Fruit fly (Drosophila melanogaster) whole organism, embryonic: Measurements from ENCODE around the gene spz5.

ENCODE experiments used
- Ada2b ChIP-seq: fragments of 200-800 bp; sonication (Bioruptor generic); IDR thresholded peaks from 2 replicates; pipeline ENCODE4 v1.3.6; 2022; ENCODE audit warnings: missing biosample characterization, missing genetic modification characterization
- B-H2 ChIP-seq: fragments of 200-800 bp; sonication (Bioruptor generic); optimal IDR thresholded peaks from 2 replicates; lab custom pipeline; 2018; ENCODE audit warnings: missing biosample characterization, mild to moderate bottlenecking, missing genetic modification characterization
- BEAF-32 ChIP-seq: fragments of 200-800 bp; sonication (Bioruptor generic); optimal IDR thresholded peaks from 3 replicates; lab custom pipeline; 2017; ENCODE audit warnings: missing biosample characterization, missing genetic modification characterization, mild to moderate bottlenecking, moderate library complexity, missing genetic modification reagents
- Bdp1 ChIP-seq: fragments of 200-800 bp; sonication (Bioruptor generic); optimal IDR thresholded peaks from 3 replicates; lab custom pipeline; 2016; ENCODE audit warnings: missing biosample characterization, missing genetic modification characterization
- Bgb ChIP-seq: fragments of 200-800 bp; sonication (Bioruptor generic); IDR thresholded peaks from 2 replicates; pipeline ENCODE4 v1.3.6; 2022; ENCODE audit warnings: missing biosample characterization, missing genetic modification characterization; ENCODE audit not compliant: partially characterized antibody
- Bteb2 ChIP-seq: fragments of 200-800 bp; sonication (Bioruptor generic); optimal IDR thresholded peaks from 2 replicates; lab custom pipeline; 2016; ENCODE audit warnings: missing biosample characterization, missing genetic modification characterization
- CG10431 ChIP-seq: fragments of 200-800 bp; sonication (Bioruptor generic); optimal IDR thresholded peaks from 3 replicates; lab custom pipeline; 2018; ENCODE audit warnings: missing biosample characterization, mild to moderate bottlenecking, missing genetic modification characterization
- CG10654 ChIP-seq: fragments of 200-800 bp; sonication (Bioruptor generic); optimal IDR thresholded peaks from 2 replicates; lab custom pipeline; 2016; ENCODE audit warnings: missing biosample characterization, missing genetic modification characterization
- CG11456 ChIP-seq: fragments of 200-800 bp; sonication (Bioruptor generic); IDR thresholded peaks from 3 replicates; pipeline ENCODE4 v1.3.6; 2022; ENCODE audit warnings: missing biosample characterization, missing genetic modification characterization
- CG11504 ChIP-seq: fragments of 200-800 bp; sonication (Bioruptor generic); optimal IDR thresholded peaks from 3 replicates; lab custom pipeline; 2019; ENCODE audit warnings: missing biosample characterization, mild to moderate bottlenecking, missing genetic modification characterization, moderate library complexity
- CG11695 ChIP-seq: fragments of 200-800 bp; sonication (Bioruptor generic); IDR thresholded peaks from 3 replicates; pipeline ENCODE4 v1.3.6; 2022; ENCODE audit warnings: missing biosample characterization, missing genetic modification characterization
- CG13624 ChIP-seq: fragments of 200-800 bp; sonication (Bioruptor generic); optimal IDR thresholded peaks from 2 replicates; lab custom pipeline; 2016; ENCODE audit warnings: missing biosample characterization, missing genetic modification characterization
- CG1603 ChIP-seq: fragments of 200-800 bp; sonication (Bioruptor generic); optimal IDR thresholded peaks from 2 replicates; lab custom pipeline; 2019; ENCODE audit warnings: missing biosample characterization, mild to moderate bottlenecking, missing genetic modification characterization, moderate library complexity
- CG16779 ChIP-seq: fragments of 200-800 bp; sonication (Bioruptor generic); IDR thresholded peaks from 2 replicates; pipeline ENCODE4 v1.3.6; 2022; ENCODE audit warnings: missing biosample characterization, missing genetic modification characterization
- CG18262 ChIP-seq: fragments of 200-800 bp; optimal IDR thresholded peaks from 3 replicates; lab custom pipeline; 2019; ENCODE audit warnings: missing biosample characterization, mild to moderate bottlenecking, missing genetic modification characterization, moderate library complexity
- CG2678 ChIP-seq: fragments of 200-800 bp; sonication (Bioruptor generic); optimal IDR thresholded peaks from 3 replicates; lab custom pipeline; 2019; ENCODE audit warnings: missing biosample characterization, mild to moderate bottlenecking, missing genetic modification characterization, moderate library complexity
- CG4360 ChIP-seq: fragments of 200-800 bp; sonication (Bioruptor generic); IDR thresholded peaks from 2 replicates; pipeline ENCODE4 v1.3.6; 2022; ENCODE audit warnings: missing biosample characterization, missing genetic modification characterization
- CG6791 ChIP-seq: fragments of 200-800 bp; sonication (Bioruptor generic); IDR thresholded peaks from 3 replicates; pipeline ENCODE4 v1.3.6; 2022; ENCODE audit warnings: missing biosample characterization, missing genetic modification characterization; ENCODE audit not compliant: partially characterized antibody
- CG7839 ChIP-seq: fragments of 200-800 bp; sonication (Bioruptor generic); optimal IDR thresholded peaks from 3 replicates; lab custom pipeline; 2018; ENCODE audit warnings: missing biosample characterization, mild to moderate bottlenecking, missing genetic modification characterization, moderate library complexity
- CG8281 ChIP-seq: fragments of 200-800 bp; sonication (Bioruptor generic); optimal IDR thresholded peaks from 2 replicates; lab custom pipeline; 2018; ENCODE audit warnings: missing biosample characterization, mild to moderate bottlenecking, missing genetic modification characterization, moderate library complexity
- CG8478 ChIP-seq: fragments of >200 bp; optimal IDR thresholded peaks from 2 replicates; lab custom pipeline; 2018
- Dad ChIP-seq: fragments of 200-800 bp; sonication (Bioruptor generic); optimal IDR thresholded peaks from 3 replicates; lab custom pipeline; 2016; ENCODE audit warnings: missing biosample characterization, missing genetic modification characterization
- Dref ChIP-seq: fragments of 200-800 bp; sonication (Bioruptor generic); IDR thresholded peaks from 2 replicates; pipeline ENCODE4 v1.3.6; 2022; ENCODE audit warnings: missing biosample characterization, missing genetic modification characterization
- Drgx ChIP-seq: fragments of 200-800 bp; sonication (Bioruptor generic); IDR thresholded peaks from 2 replicates; pipeline ENCODE4 v1.3.6; 2022; ENCODE audit warnings: missing biosample characterization, missing genetic modification characterization
- Hmx ChIP-seq: fragments of 200-800 bp; sonication (Bioruptor generic); optimal IDR thresholded peaks from 2 replicates; lab custom pipeline; 2016; ENCODE audit warnings: missing biosample characterization, missing genetic modification characterization
- Hr78 ChIP-seq, 2 experiments: fragments of 200-800 bp in 1 of 2; fragments of >200 bp in 1 of 2; sonication (Bioruptor generic) in 1 of 2; optimal IDR thresholded peaks; 2 replicates each; lab custom pipeline; 2017 to 2019; ENCODE audit warnings: missing biosample characterization in 2 of 2, missing genetic modification characterization in 2 of 2, mild to moderate bottlenecking in 1 of 2, moderate library complexity in 1 of 2
- NC2α ChIP-seq: fragments of 200-800 bp; sonication (Bioruptor generic); optimal IDR thresholded peaks from 2 replicates; lab custom pipeline; 2016; ENCODE audit warnings: missing biosample characterization, missing genetic modification characterization
- Sox100B ChIP-seq: fragments of 200-800 bp; sonication (Bioruptor generic); optimal IDR thresholded peaks from 3 replicates; lab custom pipeline; 2018; ENCODE audit warnings: missing biosample characterization, mild to moderate bottlenecking, missing genetic modification characterization
- Xbp1 ChIP-seq: fragments of 200-800 bp; sonication (Bioruptor generic); optimal IDR thresholded peaks from 3 replicates; lab custom pipeline; 2016; ENCODE audit warnings: missing biosample characterization, mild to moderate bottlenecking, missing genetic modification characterization
- ab ChIP-seq: fragments of 200-800 bp; sonication (Bioruptor generic); optimal IDR thresholded peaks from 2 replicates; lab custom pipeline; 2016; ENCODE audit warnings: missing biosample characterization, missing genetic modification characterization
- aop ChIP-seq: fragments of 200-800 bp; sonication (Bioruptor generic); IDR thresholded peaks from 2 replicates; pipeline ENCODE4 v1.3.6; 2022; ENCODE audit warnings: missing biosample characterization, missing genetic modification characterization
- ase ChIP-seq: fragments of 200-800 bp; sonication (Bioruptor generic); IDR thresholded peaks from 3 replicates; pipeline ENCODE4 v1.3.6; 2022; ENCODE audit warnings: missing biosample characterization, missing genetic modification characterization
- bsh ChIP-seq, 2 experiments: fragments of 200-800 bp; sonication (Bioruptor generic); optimal IDR thresholded peaks; 2 replicates each; lab custom pipeline; 2017 to 2018; ENCODE audit warnings: mild to moderate bottlenecking in 2 of 2, missing biosample characterization in 2 of 2, missing genetic modification characterization in 2 of 2, moderate library complexity in 1 of 2
- cas ChIP-seq: fragments of 200-800 bp; sonication (Bioruptor generic); IDR thresholded peaks from 2 replicates; pipeline ENCODE4 v1.3.6; 2022; ENCODE audit warnings: missing biosample characterization, missing genetic modification characterization
- cwo ChIP-seq: fragments of 200-800 bp; sonication (Bioruptor generic); optimal IDR thresholded peaks from 3 replicates; lab custom pipeline; 2017; ENCODE audit warnings: missing biosample characterization, missing genetic modification characterization, mild to moderate bottlenecking, moderate library complexity, missing genetic modification reagents
- ems ChIP-seq: fragments of 200-800 bp; sonication (Bioruptor generic); optimal IDR thresholded peaks from 3 replicates; lab custom pipeline; 2016; ENCODE audit warnings: missing biosample characterization, missing genetic modification characterization
- gsb-n ChIP-seq: fragments of 200-800 bp; sonication (Bioruptor generic); optimal IDR thresholded peaks from 3 replicates; lab custom pipeline; 2018; ENCODE audit warnings: missing biosample characterization, mild to moderate bottlenecking, missing genetic modification characterization
- gt ChIP-seq: fragments of 200-800 bp; sonication (Bioruptor generic); IDR thresholded peaks from 2 replicates; pipeline ENCODE4 v1.3.6; 2022; ENCODE audit warnings: missing biosample characterization, missing genetic modification characterization
- kah ChIP-seq: fragments of 200-800 bp; sonication (Bioruptor generic); optimal IDR thresholded peaks from 2 replicates; lab custom pipeline; 2018; ENCODE audit warnings: missing biosample characterization, mild to moderate bottlenecking, missing genetic modification characterization
- kay ChIP-seq: fragments of 200-800 bp; sonication (Bioruptor generic); optimal IDR thresholded peaks from 2 replicates; lab custom pipeline; 2016; ENCODE audit warnings: missing biosample characterization, missing genetic modification characterization
- lab ChIP-seq: fragments of 200-800 bp; sonication (Bioruptor generic); optimal IDR thresholded peaks from 3 replicates; lab custom pipeline; 2017; ENCODE audit warnings: missing biosample characterization, missing genetic modification characterization, mild to moderate bottlenecking, moderate library complexity, missing genetic modification reagents
- lilli ChIP-seq: fragments of 200-800 bp; sonication (Bioruptor generic); optimal IDR thresholded peaks from 3 replicates; lab custom pipeline; 2016; ENCODE audit warnings: missing biosample characterization, missing genetic modification characterization
- mld ChIP-seq: fragments of 200-800 bp; sonication (Bioruptor generic); IDR thresholded peaks from 3 replicates; pipeline ENCODE4 v1.3.6; 2022; ENCODE audit warnings: missing biosample characterization, missing genetic modification characterization; ENCODE audit not compliant: partially characterized antibody
- pros ChIP-seq: fragments of 200-800 bp; sonication (Bioruptor generic); optimal IDR thresholded peaks from 3 replicates; lab custom pipeline; 2019; ENCODE audit warnings: missing biosample characterization, mild to moderate bottlenecking, missing genetic modification characterization, moderate library complexity
- psq ChIP-seq: fragments of 200-800 bp; sonication (Bioruptor generic); optimal IDR thresholded peaks from 2 replicates; lab custom pipeline; 2017; ENCODE audit warnings: missing biosample characterization, missing genetic modification characterization
- sr ChIP-seq: fragments of 200-800 bp; sonication (Bioruptor generic); IDR thresholded peaks from 3 replicates; pipeline ENCODE4 v1.3.6; 2022; ENCODE audit warnings: missing biosample characterization, missing genetic modification characterization
- stwl ChIP-seq: fragments of 200-800 bp; sonication (Bioruptor generic); optimal IDR thresholded peaks from 3 replicates; lab custom pipeline; 2018; ENCODE audit warnings: missing biosample characterization, mild to moderate bottlenecking, missing genetic modification characterization, moderate library complexity
- tin ChIP-seq: fragments of 200-800 bp; sonication (Bioruptor generic); optimal IDR thresholded peaks from 3 replicates; lab custom pipeline; 2016; ENCODE audit warnings: missing biosample characterization, missing genetic modification characterization
- tio ChIP-seq: fragments of 200-800 bp; sonication (Bioruptor generic); optimal IDR thresholded peaks from 2 replicates; lab custom pipeline; 2017; ENCODE audit warnings: missing biosample characterization, missing genetic modification characterization, inconsistent platforms
- unc-4 ChIP-seq: fragments of 200-800 bp; sonication (Bioruptor generic); IDR thresholded peaks from 2 replicates; pipeline ENCODE4 v1.3.6; 2022; ENCODE audit warnings: missing biosample characterization, missing genetic modification characterization; ENCODE audit not compliant: partially characterized antibody
- vnd ChIP-seq: fragments of 200-800 bp; sonication (Bioruptor generic); IDR thresholded peaks from 3 replicates; pipeline ENCODE4 v1.3.6; 2022; ENCODE audit warnings: missing biosample characterization, missing genetic modification characterization; ENCODE audit not compliant: partially characterized antibody
- wdn ChIP-seq: fragments of 200-800 bp; sonication (Bioruptor generic); IDR thresholded peaks from 2 replicates; pipeline ENCODE4 v1.3.6; 2022; ENCODE audit warnings: missing biosample characterization, missing genetic modification characterization

Gene spz5

DNA sequence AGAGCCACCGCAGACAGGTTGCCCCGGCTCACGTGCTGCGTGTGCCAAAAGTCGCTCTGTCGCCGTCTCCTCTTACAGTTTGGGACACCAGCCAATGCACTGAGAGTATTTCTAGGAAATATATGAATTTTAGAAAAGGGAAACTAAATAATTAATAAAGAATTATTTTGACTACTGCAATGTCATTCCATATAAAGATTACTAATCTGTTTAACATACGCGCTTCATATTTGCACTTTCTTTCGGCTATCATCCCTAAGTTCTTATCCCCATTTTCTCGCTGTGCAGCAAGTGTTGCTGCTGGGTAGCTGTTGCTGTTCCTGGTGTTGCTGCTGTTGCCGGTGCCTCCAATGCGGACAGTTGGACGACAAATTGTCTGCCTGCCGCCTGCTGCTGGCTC is 44.7 kb downstream of the spz5 start (continued):
- no peak for TF ChIP-seq CG11695 (GFP tag; lab: Robert Waterston, UW)
- no peak for TF ChIP-seq BEAF-32 (GFP tag; lab: Kevin White, UChicago)
- peak; percentile 26 for TF ChIP-seq CG7839 (tag; lab: Kevin White, UChicago)
- TF ChIP-seq kay (GFP tag; lab: Kevin White, UChicago): no peak
- TF ChIP-seq CG2678: peak; percentile 22
- TF ChIP-seq B-H2: no peak
- TF ChIP-seq CG16779 (GFP tag; lab: Robert Waterston, UW): no peak
- no peak for TF ChIP-seq NC2α (GFP tag; lab: Kevin White, UChicago)
- no peak for TF ChIP-seq tio (GFP tag; lab: Kevin White, UChicago)
- no peak for TF ChIP-seq vnd (GFP tag; lab: Robert Waterston, UW)
- no peak for TF ChIP-seq CG6791
- TF ChIP-seq Drgx: peak; percentile 82
- no peak for TF ChIP-seq Hr78 (GFP tag; optimal IDR thresholded peaks at IDR 0.05; lab: Kevin White, UChicago)
- TF ChIP-seq Bdp1 (GFP tag; lab: Kevin White, UChicago): no peak
- TF ChIP-seq ase: no peak
- no peak for TF ChIP-seq gsb-n (tag; lab: Kevin White, UChicago)
- no peak for TF ChIP-seq Ada2b
- no peak for TF ChIP-seq mld (GFP tag; lab: Robert Waterston, UW)
- no peak for TF ChIP-seq Bteb2 (GFP tag; lab: Kevin White, UChicago)
- no peak for TF ChIP-seq cas
- no peak for TF ChIP-seq Dad
- TF ChIP-seq CG10654 (GFP tag; lab: Kevin White, UChicago): no peak
- TF ChIP-seq CG18262 (tag; lab: Kevin White, UChicago): no peak
- peak; percentile 35 for TF ChIP-seq CG11504 (tag; lab: Kevin White, UChicago)
- no peak for TF ChIP-seq CG4360
- TF ChIP-seq CG13624 (GFP tag; lab: Kevin White, UChicago): no peak
- no peak for TF ChIP-seq aop (GFP tag; lab: Robert Waterston, UW)
- no peak for TF ChIP-seq wdn
- no peak for TF ChIP-seq lilli (GFP tag; lab: Kevin White, UChicago)
- TF ChIP-seq sr (GFP tag; lab: Robert Waterston, UW): no peak
- no peak for TF ChIP-seq ems (GFP tag; lab: Kevin White, UChicago)
- TF ChIP-seq CG10431 (GFP tag; lab: Kevin White, UChicago): no peak
- TF ChIP-seq Sox100B (GFP tag; lab: Kevin White, UChicago): no peak
- peak in 1 of 2 experiments; percentile 62 for TF ChIP-seq bsh (GFP tag; optimal IDR thresholded peaks at IDR 0.05; lab: Kevin White, UChicago)
- no peak for TF ChIP-seq CG8478 (lab: Kevin White, UChicago)
- no peak for TF ChIP-seq pros (GFP tag; lab: Kevin White, UChicago)
- no peak for TF ChIP-seq Xbp1 (GFP tag; lab: Kevin White, UChicago)
- no peak for TF ChIP-seq CG1603 (tag; lab: Kevin White, UChicago)
- TF ChIP-seq unc-4: no peak
- TF ChIP-seq CG8281 (tag; lab: Kevin White, UChicago): no peak
- peak; percentile 4 for TF ChIP-seq lab (GFP tag; lab: Kevin White, UChicago)
- TF ChIP-seq CG11456 (GFP tag; lab: Robert Waterston, UW): no peak
- TF ChIP-seq gt: no peak
- no peak for TF ChIP-seq stwl (tag; lab: Kevin White, UChicago)
- no peak for TF ChIP-seq psq (GFP tag; lab: Kevin White, UChicago)
- TF ChIP-seq Bgb (GFP tag; lab: Robert Waterston, UW): no peak
- TF ChIP-seq tin (GFP tag; lab: Kevin White, UChicago): no peak
- TF ChIP-seq cwo (GFP tag; lab: Kevin White, UChicago): peak; percentile 30
- TF ChIP-seq Hmx: no peak
- TF ChIP-seq kah (GFP tag; lab: Kevin White, UChicago): no peak
- no peak for TF ChIP-seq Dref
- no peak for TF ChIP-seq ab
